Fruit fly (Drosophila melanogaster) whole organism: ENCODE data around the gene ninaD.

Source experiments
- CG8478 ChIP-seq: fragments of >200 bp; optimal IDR thresholded peaks from 2 replicates; lab custom pipeline; 2018; ENCODE audit warnings: inconsistent platforms
- EcR ChIP-seq, 2 experiments: fragments of >200 bp; optimal IDR thresholded peaks; 2 replicates each; lab custom pipeline; 2017; ENCODE audit warnings: missing biosample characterization in 2 of 2, missing genetic modification characterization in 2 of 2, missing genetic modification reagents in 2 of 2
- pan ChIP-seq: fragments of >200 bp; optimal IDR thresholded peaks from 2 replicates; lab custom pipeline; 2017
- psq ChIP-seq: fragments of >200 bp; optimal IDR thresholded peaks from 2 replicates; lab custom pipeline; 2017

DNA sequence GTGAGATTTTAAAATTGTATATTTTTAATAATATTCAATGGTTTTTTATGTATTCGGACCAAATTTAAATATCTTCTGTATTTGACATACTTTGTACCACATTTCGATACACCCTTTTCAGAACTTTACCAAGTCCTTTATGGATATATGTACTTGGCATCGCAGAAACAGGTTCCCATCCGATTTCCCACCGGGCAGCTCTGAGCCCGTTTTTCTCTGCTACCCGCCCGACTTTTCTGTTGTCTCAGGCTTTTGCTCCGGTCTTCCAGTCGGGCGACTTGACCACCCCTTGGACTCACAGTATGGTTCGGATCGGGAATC, 40.8 kb downstream of the ninaD start:
- no peak for TF ChIP-seq CG8478 (lab: Kevin White, UChicago)
- no peak for TF ChIP-seq pan
- TF ChIP-seq EcR (GFP tag; optimal IDR thresholded peaks at IDR 0.05; lab: Kevin White, UChicago), result no peak
- TF ChIP-seq psq, result no peak
